Worm (Caenorhabditis elegans): ENCODE data around the gene mac-1.

DNA sequence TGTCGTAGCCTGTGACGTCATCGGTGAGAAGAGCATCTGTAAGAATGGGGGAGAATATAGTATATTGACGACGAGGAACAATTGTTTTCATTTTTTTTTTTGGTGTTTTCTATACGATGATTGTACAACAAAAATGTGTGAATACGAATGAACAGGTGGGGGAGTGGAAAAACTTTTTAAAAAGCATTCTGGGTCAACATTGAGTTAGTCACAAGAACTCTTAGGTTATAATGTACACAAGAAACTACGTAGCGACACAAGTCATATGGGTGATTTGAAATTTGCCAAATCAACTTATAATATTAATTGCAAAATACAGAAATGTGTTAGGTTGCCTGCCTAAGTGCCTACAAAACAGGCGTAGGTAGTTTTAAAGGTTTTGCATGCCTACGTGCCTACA lies 36.6 kb downstream of the mac-1 start:
- TF ChIP-seq lin-39 (tag; optimal IDR thresholded peaks at IDR 0.05), result no peak
- no peak for TF ChIP-seq nhr-12 (tag; optimal IDR thresholded peaks at IDR 0.05)
- no peak for TF ChIP-seq snpc-4 (tag; optimal IDR thresholded peaks at IDR 0.05)
- no peak for TF ChIP-seq fos-1 (tag; optimal IDR thresholded peaks at IDR 0.05)
- no peak for TF ChIP-seq ceh-82 (tag; optimal IDR thresholded peaks at IDR 0.05)
- TF ChIP-seq elt-3 (tag; optimal IDR thresholded peaks at IDR 0.05), result no peak
- TF ChIP-seq ztf-4 (tag; optimal IDR thresholded peaks at IDR 0.05), result no peak
- no peak for TF ChIP-seq aly-2 (tag; optimal IDR thresholded peaks at IDR 0.05)
- no peak for TF ChIP-seq ztf-11 (tag; optimal IDR thresholded peaks at IDR 0.05)
- no peak for TF ChIP-seq mdl-1 (tag; optimal IDR thresholded peaks at IDR 0.05)
- TF ChIP-seq sem-4 (tag; optimal IDR thresholded peaks at IDR 0.05), result no peak
- no peak for TF ChIP-seq egl-27 (tag; optimal IDR thresholded peaks at IDR 0.05)
- TF ChIP-seq unc-62 (GFP tag; optimal IDR thresholded peaks at IDR 0.05), result no peak
- TF ChIP-seq lin-13 (GFP tag; optimal IDR thresholded peaks at IDR 0.05), result no peak

All from whole organism, L2 larva.